Fruit fly (Drosophila melanogaster): Measurements from ENCODE around the gene smog.

dm6 chr2L:4822258-4822657, 30.4 kb upstream of the smog start:
- TF ChIP-seq lbe (GFP tag; optimal IDR thresholded peaks at IDR 0.05) (no peak), CG14965 (GFP tag; optimal IDR thresholded peaks at IDR 0.05; ENCODE audit: borderline replicate concordance) (no peak), CG6765 (GFP tag; optimal IDR thresholded peaks at IDR 0.05) (no peak), CG33213 (GFP tag; optimal IDR thresholded peaks at IDR 0.05) (no peak), CG32772 (GFP tag; IDR thresholded peaks at IDR 0.05) (no peak), CG3847 (GFP tag; IDR thresholded peaks at IDR 0.05) (no peak), CG6683 (GFP tag; optimal IDR thresholded peaks at IDR 0.05) (no peak), chm (GFP tag; IDR thresholded peaks at IDR 0.05) (no peak), nom (GFP tag; optimal IDR thresholded peaks at IDR 0.05) (no peak), Aef1 (GFP tag; IDR thresholded peaks at IDR 0.05) (no peak), CG10209 (GFP tag; optimal IDR thresholded peaks at IDR 0.05) (no peak), CG3995 (GFP tag; optimal IDR thresholded peaks at IDR 0.05) (no peak), Atf6 (GFP tag; IDR thresholded peaks at IDR 0.05) (no peak)
